Fruit fly (Drosophila melanogaster) whole organism, adult: ENCODE results near the gene Cpr92A.

Experiments
- CG33017 ChIP-seq: fragments of 200-800 bp; sonication (Bioruptor generic); optimal IDR thresholded peaks from 2 replicates; lab custom pipeline; 2018; ENCODE audit warnings: missing biosample characterization, mild to moderate bottlenecking, missing genetic modification characterization, moderate library complexity
- Clk ChIP-seq: fragments of 200-800 bp; sonication (Bioruptor generic); optimal IDR thresholded peaks from 2 replicates; lab custom pipeline; 2017; ENCODE audit warnings: missing biosample characterization, missing genetic modification characterization
- kay ChIP-seq: fragments of 200-800 bp; sonication (Bioruptor generic); peaks from one replicate; lab custom pipeline; 2016; ENCODE audit warnings: missing biosample characterization, missing genetic modification characterization, borderline replicate concordance
- tj ChIP-seq: fragments of 200-800 bp; sonication (Bioruptor generic); optimal IDR thresholded peaks from 3 replicates; lab custom pipeline; 2017; ENCODE audit warnings: missing biosample characterization, mild to moderate bottlenecking, missing genetic modification characterization, moderate library complexity

dm6 chr3R:19644901-19645204 is 46.1 kb upstream of the Cpr92A start, which contains the start of gene Nup58:
- TF ChIP-seq tj (GFP tag; lab: Kevin White, UChicago), result no peak
- no peak for TF ChIP-seq Clk
- no peak for TF ChIP-seq CG33017
- no peak for TF ChIP-seq kay
